Worm (Caenorhabditis elegans) whole organism, early embryonic: ENCODE results near the gene cht-5.

Experiments used
- B0310.2 ChIP-seq: sonication (generic microtip); optimal IDR thresholded peaks from 2 replicates; lab custom pipeline; 2016; ENCODE audit warnings: mild to moderate bottlenecking, missing genetic modification characterization, missing compliant biosample characterization
- F13C5.2 ChIP-seq: sonication (generic microtip); optimal IDR thresholded peaks from 2 replicates; lab custom pipeline; 2017; ENCODE audit warnings: mild to moderate bottlenecking, missing genetic modification characterization, inconsistent platforms, missing compliant biosample characterization
- aly-1 ChIP-seq: sonication (generic microtip); optimal IDR thresholded peaks from 2 replicates; lab custom pipeline; 2016; ENCODE audit warnings: missing genetic modification characterization, missing compliant biosample characterization
- ama-1 ChIP-seq: fragments of 150-350 bp; optimal IDR thresholded peaks from 2 replicates; lab custom pipeline; 2014
- ceh-13 ChIP-seq: fragments of 200-800 bp; sonication (Bioruptor generic); optimal IDR thresholded peaks from 2 replicates; lab custom pipeline; 2018; ENCODE audit warnings: mild to moderate bottlenecking, missing genetic modification characterization, missing compliant biosample characterization
- ceh-36 ChIP-seq: sonication (generic microtip); optimal IDR thresholded peaks from 2 replicates; lab custom pipeline; 2016; ENCODE audit warnings: missing genetic modification characterization, inconsistent platforms, missing compliant biosample characterization
- ets-7 ChIP-seq: sonication (generic microtip); optimal IDR thresholded peaks from 2 replicates; lab custom pipeline; 2016; ENCODE audit warnings: missing genotype, missing genetic modification characterization, missing compliant biosample characterization
- flt-1 ChIP-seq: fragments of 200-800 bp; sonication (Bioruptor generic); IDR thresholded peaks from 2 replicates; pipeline ENCODE4 v1.3.6; 2022; ENCODE audit warnings: missing genetic modification characterization, missing compliant biosample characterization
- hmbx-1 ChIP-seq: sonication (generic microtip); optimal IDR thresholded peaks from 2 replicates; lab custom pipeline; 2016; ENCODE audit warnings: mild to moderate bottlenecking, missing genetic modification characterization, missing compliant biosample characterization
- hmg-4 ChIP-seq: fragments of 200-800 bp; sonication (Bioruptor generic); optimal IDR thresholded peaks from 2 replicates; lab custom pipeline; 2018; ENCODE audit warnings: mild to moderate bottlenecking, missing genetic modification characterization, missing compliant biosample characterization
- hnd-1 ChIP-seq: sonication (generic microtip); optimal IDR thresholded peaks from 2 replicates; lab custom pipeline; 2016; ENCODE audit warnings: missing genetic modification characterization, missing compliant biosample characterization
- pes-1 ChIP-seq: fragments of 200-800 bp; sonication (Bioruptor generic); IDR thresholded peaks from 2 replicates; pipeline ENCODE4 v1.3.6; 2022; ENCODE audit warnings: missing genetic modification reagents, missing genetic modification characterization, missing compliant biosample characterization
- scrt-1 ChIP-seq: fragments of 200-800 bp; sonication (Bioruptor generic); IDR thresholded peaks from 2 replicates; pipeline ENCODE4 v1.3.6; 2022; ENCODE audit warnings: missing genetic modification characterization, missing compliant biosample characterization
- sea-1 ChIP-seq: fragments of 200-800 bp; sonication (Bioruptor generic); conservative IDR thresholded peaks from 2 replicates; pipeline ENCODE4 v1.3.6; 2022; ENCODE audit warnings: missing genetic modification characterization, missing compliant biosample characterization
- tbx-11 ChIP-seq: fragments of 200-800 bp; sonication (Bioruptor generic); IDR thresholded peaks from 2 replicates; pipeline ENCODE4 v1.3.6; 2022; ENCODE audit warnings: missing genetic modification characterization, missing compliant biosample characterization
- tbx-37 ChIP-seq: fragments of 200-800 bp; sonication (Bioruptor generic); conservative IDR thresholded peaks from 2 replicates; pipeline ENCODE4 v1.3.6; 2022; ENCODE audit warnings: missing genetic modification reagents, missing genetic modification characterization, missing compliant biosample characterization
- tra-4 ChIP-seq: sonication (generic microtip); optimal IDR thresholded peaks from 2 replicates; lab custom pipeline; 2017; ENCODE audit warnings: missing genetic modification characterization, missing compliant biosample characterization

cht-5 gene

ce11 chrV:10134077-10134693 lies 19.8 kb downstream of the cht-5 start, which contains the start of the genes C08B6.18, wdr-20 and C08B6.8:
TSS of gene C08B6.18 (minus strand) at chrV:10134127.
TSS of gene wdr-20 (minus strand) at chrV:10134158.
TSS of gene C08B6.8 (plus strand) at chrV:10134643.
- no peak for TF ChIP-seq aly-1 (tag; lab: Kevin White, UChicago)
- TF ChIP-seq ets-7 (tag; lab: Kevin White, UChicago), result no peak
- no peak for TF ChIP-seq ceh-13 (GFP tag; lab: Kevin White, UChicago)
- TF ChIP-seq tra-4 (tag; lab: Kevin White, UChicago), result no peak
- TF ChIP-seq hmg-4, result no peak
- TF ChIP-seq scrt-1 (GFP tag; lab: Robert Waterston, UW), result no peak
- no peak for TF ChIP-seq F13C5.2 (tag; lab: Kevin White, UChicago)
- TF ChIP-seq hmbx-1 (tag; lab: Kevin White, UChicago), result no peak
- TF ChIP-seq pes-1 (GFP tag; lab: Robert Waterston, UW), result no peak
- no peak for TF ChIP-seq tbx-37 (GFP tag; lab: Robert Waterston, UW)
- no peak for TF ChIP-seq ceh-36 (tag; lab: Kevin White, UChicago)
- TF ChIP-seq B0310.2, result no peak
- no peak for TF ChIP-seq tbx-11 (GFP tag; lab: Robert Waterston, UW)
- no peak for TF ChIP-seq sea-1 (GFP tag; lab: Robert Waterston, UW)
- no peak for TF ChIP-seq flt-1 (GFP tag; lab: Robert Waterston, UW)
- TF ChIP-seq hnd-1 (tag; lab: Kevin White, UChicago), result no peak
- TF ChIP-seq ama-1 (lab: Kevin White, UChicago), result no peak

ce11 chrV:10145653-10146052 lies 31.2 kb downstream of the cht-5 start, which contains the start of gene C51E3.9:
TSS of gene C51E3.9 (plus strand) at chrV:10145953.
- TF ChIP-seq hnd-1 (tag; lab: Kevin White, UChicago) (no peak), tra-4 (tag; lab: Kevin White, UChicago) (no peak), ama-1 (lab: Kevin White, UChicago) (no peak), B0310.2 (no peak), tbx-11 (GFP tag; lab: Robert Waterston, UW) (no peak), tbx-37 (GFP tag; lab: Robert Waterston, UW) (no peak), aly-1 (tag; lab: Kevin White, UChicago) (no peak)

- TF ChIP-seq pes-1 (GFP tag; lab: Robert Waterston, UW) (no peak), ceh-36 (tag; lab: Kevin White, UChicago) (no peak), tbx-37 (GFP tag; lab: Robert Waterston, UW) (no peak), F13C5.2 (tag; lab: Kevin White, UChicago) (no peak), tbx-11 (GFP tag; lab: Robert Waterston, UW) (no peak), scrt-1 (GFP tag; lab: Robert Waterston, UW) (no peak), B0310.2 (no peak), hnd-1 (tag; lab: Kevin White, UChicago) (no peak), flt-1 (GFP tag; lab: Robert Waterston, UW) (no peak), aly-1 (tag; lab: Kevin White, UChicago) (no peak), tra-4 (tag; lab: Kevin White, UChicago) (no peak), sea-1 (GFP tag; lab: Robert Waterston, UW) (no peak), ama-1 (lab: Kevin White, UChicago) (no peak), ets-7 (tag; lab: Kevin White, UChicago) (no peak), hmg-4 (no peak), ceh-13 (GFP tag; lab: Kevin White, UChicago) (no peak), hmbx-1 (tag; lab: Kevin White, UChicago) (no peak)
These were observed 32.4 kb downstream of the cht-5 start for ce11 chrV:10146787-10147186.

- TF ChIP-seq pes-1 (GFP tag; lab: Robert Waterston, UW), result no peak
- TF ChIP-seq tbx-37 (GFP tag; lab: Robert Waterston, UW), result no peak
- TF ChIP-seq B0310.2, result no peak
- TF ChIP-seq ceh-36 (tag; lab: Kevin White, UChicago), result no peak
- no peak for TF ChIP-seq F13C5.2 (tag; lab: Kevin White, UChicago)
- no peak for TF ChIP-seq scrt-1 (GFP tag; lab: Robert Waterston, UW)
- no peak for TF ChIP-seq hmbx-1 (tag; lab: Kevin White, UChicago)
- TF ChIP-seq hmg-4, result no peak
- no peak for TF ChIP-seq ceh-13 (GFP tag; lab: Kevin White, UChicago)
- TF ChIP-seq sea-1 (GFP tag; lab: Robert Waterston, UW), result no peak
- TF ChIP-seq ama-1 (lab: Kevin White, UChicago), result no peak
- no peak for TF ChIP-seq ets-7 (tag; lab: Kevin White, UChicago)
- no peak for TF ChIP-seq tbx-11 (GFP tag; lab: Robert Waterston, UW)
- TF ChIP-seq flt-1 (GFP tag; lab: Robert Waterston, UW), result no peak
- no peak for TF ChIP-seq aly-1 (tag; lab: Kevin White, UChicago)
- TF ChIP-seq hnd-1 (tag; lab: Kevin White, UChicago), result no peak
- TF ChIP-seq tra-4 (tag; lab: Kevin White, UChicago), result no peak
These were observed 33.9 kb downstream of the cht-5 start, which contains the start of gene srsx-26 for ce11 chrV:10148352-10148751. TSS of gene srsx-26 (plus strand) at chrV:10148652.

ce11 chrV:10149728-10150127 lies 35.3 kb downstream of the cht-5 start, which contains the start of gene srsx-27:
TSS of gene srsx-27 (plus strand) at chrV:10150028.
- no peak for TF ChIP-seq tra-4 (tag; lab: Kevin White, UChicago)
- no peak for TF ChIP-seq ceh-13 (GFP tag; lab: Kevin White, UChicago)
- TF ChIP-seq scrt-1 (GFP tag; lab: Robert Waterston, UW), result no peak
- no peak for TF ChIP-seq hmbx-1 (tag; lab: Kevin White, UChicago)
- no peak for TF ChIP-seq aly-1 (tag; lab: Kevin White, UChicago)
- TF ChIP-seq hnd-1 (tag; lab: Kevin White, UChicago), result no peak
- no peak for TF ChIP-seq tbx-11 (GFP tag; lab: Robert Waterston, UW)
- TF ChIP-seq F13C5.2 (tag; lab: Kevin White, UChicago), result no peak
- no peak for TF ChIP-seq tbx-37 (GFP tag; lab: Robert Waterston, UW)

ce11 chrV:10152278-10152677 lies 37.8 kb downstream of the cht-5 start, which contains the start of gene srsx-28:
TSS of gene srsx-28 (plus strand) at chrV:10152578.
- TF ChIP-seq ceh-36 (tag; lab: Kevin White, UChicago) (no peak), tbx-37 (GFP tag; lab: Robert Waterston, UW) (no peak), aly-1 (tag; lab: Kevin White, UChicago) (no peak), F13C5.2 (tag; lab: Kevin White, UChicago) (no peak), scrt-1 (GFP tag; lab: Robert Waterston, UW) (no peak), ets-7 (tag; lab: Kevin White, UChicago) (no peak), hnd-1 (tag; lab: Kevin White, UChicago) (no peak), flt-1 (GFP tag; lab: Robert Waterston, UW) (no peak), pes-1 (GFP tag; lab: Robert Waterston, UW) (no peak), hmbx-1 (tag; lab: Kevin White, UChicago) (no peak), B0310.2 (no peak), ama-1 (lab: Kevin White, UChicago) (no peak), tra-4 (tag; lab: Kevin White, UChicago) (no peak), tbx-11 (GFP tag; lab: Robert Waterston, UW) (no peak), ceh-13 (GFP tag; lab: Kevin White, UChicago) (no peak), hmg-4 (no peak)
